Worm (Caenorhabditis elegans) whole organism, L3 larva: Measurements from ENCODE around the gene rnh-1.1.

Source experiments
- R02D3.7 ChIP-seq: fragments of 150-350 bp; optimal IDR thresholded peaks from 2 replicates; lab custom pipeline; 2014; ENCODE audit warnings: missing biosample characterization, missing genetic modification characterization
- ama-1 ChIP-seq: fragments of 150-350 bp; optimal IDR thresholded peaks from 2 replicates; lab custom pipeline; 2018
- ceh-82 ChIP-seq: fragments of 150-350 bp; optimal IDR thresholded peaks from 2 replicates; lab custom pipeline; 2014; ENCODE audit warnings: missing biosample characterization, missing genetic modification characterization
- daf-12 ChIP-seq: fragments of 150-350 bp; optimal IDR thresholded peaks from 2 replicates; lab custom pipeline; 2014; ENCODE audit warnings: missing biosample characterization, missing genetic modification reagents, missing genetic modification characterization
- egl-5 ChIP-seq: fragments of 150-350 bp; optimal IDR thresholded peaks from 2 replicates; lab custom pipeline; 2017; ENCODE audit warnings: missing biosample characterization, missing genetic modification reagents, missing genetic modification characterization, inconsistent platforms
- elt-1 ChIP-seq: fragments of 150-350 bp; optimal IDR thresholded peaks from 2 replicates; lab custom pipeline; 2014; ENCODE audit warnings: missing biosample characterization, missing genetic modification characterization
- elt-2 ChIP-seq: sonication (generic microtip); optimal IDR thresholded peaks from 2 replicates; lab custom pipeline; 2016; ENCODE audit warnings: missing genetic modification reagents, mild to moderate bottlenecking, missing genetic modification characterization, missing compliant biosample characterization
- fkh-10 ChIP-seq: sonication (generic microtip); optimal IDR thresholded peaks from 2 replicates; lab custom pipeline; 2017; ENCODE audit warnings: missing biosample characterization, missing genetic modification reagents, missing genetic modification characterization
- fkh-2 ChIP-seq: fragments of 150-350 bp; optimal IDR thresholded peaks from 2 replicates; lab custom pipeline; 2014; ENCODE audit warnings: missing biosample characterization, missing genetic modification reagents, missing genetic modification characterization
- fos-1 ChIP-seq: fragments of 150-350 bp; optimal IDR thresholded peaks from 2 replicates; lab custom pipeline; 2014; ENCODE audit warnings: missing biosample characterization, missing genetic modification characterization
- lin-15B ChIP-seq: fragments of 150-350 bp; optimal IDR thresholded peaks from 2 replicates; lab custom pipeline; 2014; ENCODE audit warnings: missing biosample characterization, missing genetic modification characterization
- lin-39 ChIP-seq: fragments of 150-350 bp; optimal IDR thresholded peaks from 2 replicates; lab custom pipeline; 2018; ENCODE audit warnings: missing biosample characterization, missing genetic modification reagents, missing genetic modification characterization
- nhr-11 ChIP-seq: fragments of 150-350 bp; optimal IDR thresholded peaks from 2 replicates; lab custom pipeline; 2014; ENCODE audit warnings: missing biosample characterization, missing genetic modification characterization
- nhr-12 ChIP-seq: fragments of 150-350 bp; optimal IDR thresholded peaks from 2 replicates; lab custom pipeline; 2014; ENCODE audit warnings: missing biosample characterization, missing genetic modification characterization
- nhr-67 ChIP-seq: fragments of 150-350 bp; optimal IDR thresholded peaks from 2 replicates; lab custom pipeline; 2014; ENCODE audit warnings: missing biosample characterization, missing genetic modification characterization
- nhr-76 ChIP-seq: fragments of 150-350 bp; sonication (generic microtip); optimal IDR thresholded peaks from 5 replicates; lab custom pipeline; 2014; ENCODE audit warnings: missing biosample characterization, missing genetic modification characterization
- pqm-1 ChIP-seq: fragments of 150-350 bp; optimal IDR thresholded peaks from 2 replicates; lab custom pipeline; 2017; ENCODE audit warnings: missing biosample characterization, missing genetic modification characterization, inconsistent platforms
- unc-62 ChIP-seq: fragments of 150-350 bp; sonication (generic microtip); optimal IDR thresholded peaks from 4 replicates; lab custom pipeline; 2014; ENCODE audit warnings: missing biosample characterization, missing genetic modification reagents, missing genetic modification characterization
- ztf-4 ChIP-seq: fragments of 150-350 bp; optimal IDR thresholded peaks from 2 replicates; lab custom pipeline; 2014; ENCODE audit warnings: missing biosample characterization, missing genetic modification characterization

The rnh-1.1 gene

ce11 chrII:7575614-7576013 is 50.1 kb downstream of the rnh-1.1 start, which contains the start of gene F35D2.1:
F35D2.1 (plus strand) TSS chrII:7575914.
- no peak for TF ChIP-seq elt-1 (tag; lab: Kevin White, UChicago)
- TF ChIP-seq lin-15B (tag; lab: Kevin White, UChicago): no peak
- TF ChIP-seq fos-1 (tag; lab: Kevin White, UChicago): no peak

- TF ChIP-seq lin-39: no peak
- no peak for TF ChIP-seq ztf-4
- TF ChIP-seq daf-12 (tag; lab: Kevin White, UChicago): no peak
- TF ChIP-seq nhr-67 (tag; lab: Kevin White, UChicago): no peak
- TF ChIP-seq nhr-11 (tag; lab: Kevin White, UChicago): no peak
- no peak for TF ChIP-seq fos-1 (tag; lab: Kevin White, UChicago)
- TF ChIP-seq ceh-82: no peak
- TF ChIP-seq R02D3.7 (tag; lab: Kevin White, UChicago): no peak
- TF ChIP-seq nhr-12 (tag; lab: Kevin White, UChicago): no peak
- no peak for TF ChIP-seq pqm-1 (tag; lab: Kevin White, UChicago)
- no peak for TF ChIP-seq elt-2 (tag; lab: Kevin White, UChicago)
- TF ChIP-seq nhr-76 (tag; lab: Kevin White, UChicago): no peak
- no peak for TF ChIP-seq fkh-2 (tag; lab: Kevin White, UChicago)
- no peak for TF ChIP-seq ama-1 (lab: Kevin White, UChicago)
- no peak for TF ChIP-seq egl-5
- TF ChIP-seq fkh-10 (GFP tag; lab: Kevin White, UChicago): no peak
- TF ChIP-seq unc-62 (GFP tag; lab: Kevin White, UChicago): no peak
Observed at ce11 chrII:7577412-7577811, 51.9 kb downstream of the rnh-1.1 start, which contains the start of gene F35D2.6. F35D2.6 (plus strand) TSS chrII:7577712.
